Fruit fly (Drosophila melanogaster) whole organism, prepupa: ENCODE data around the gene Wdr33.

Experiments used
- CG10669 ChIP-seq: fragments of 200-800 bp; sonication (Bioruptor generic); optimal IDR thresholded peaks from 3 replicates; lab custom pipeline; 2018; ENCODE audit warnings: missing biosample characterization, mild to moderate bottlenecking, missing genetic modification characterization, moderate library complexity
- CG11294 ChIP-seq: fragments of 200-800 bp; sonication (Bioruptor generic); IDR thresholded peaks from 2 replicates; pipeline ENCODE4 v1.3.6; 2022; ENCODE audit warnings: missing biosample characterization, missing genetic modification characterization
- CG11762 ChIP-seq: fragments of 200-800 bp; sonication (Bioruptor generic); optimal IDR thresholded peaks from 3 replicates; lab custom pipeline; 2016; ENCODE audit warnings: missing biosample characterization, missing genetic modification characterization; ENCODE audit not compliant: insufficient read depth
- CG15336 ChIP-seq: fragments of 200-800 bp; sonication (Bioruptor generic); IDR thresholded peaks from 2 replicates; pipeline ENCODE4 v1.3.6; 2022; ENCODE audit warnings: missing biosample characterization, missing genetic modification characterization
- CG1621 ChIP-seq: fragments of 200-800 bp; sonication (Bioruptor generic); optimal IDR thresholded peaks from 3 replicates; lab custom pipeline; 2018; ENCODE audit warnings: missing biosample characterization, mild to moderate bottlenecking, missing genetic modification characterization
- CG16779 ChIP-seq: fragments of 200-800 bp; sonication (Bioruptor generic); optimal IDR thresholded peaks from 3 replicates; lab custom pipeline; 2017; ENCODE audit warnings: missing biosample characterization, mild to moderate bottlenecking, missing genetic modification characterization
- CG3919 ChIP-seq: fragments of 200-800 bp; sonication (Bioruptor generic); optimal IDR thresholded peaks from 3 replicates; lab custom pipeline; 2016; ENCODE audit warnings: missing biosample characterization, missing genetic modification characterization
- CG6163 ChIP-seq: fragments of 200-800 bp; sonication (Bioruptor generic); IDR thresholded peaks from 3 replicates; pipeline ENCODE4 v1.3.6; 2022; ENCODE audit warnings: missing biosample characterization, missing genetic modification characterization
- CG6276 ChIP-seq: fragments of 200-800 bp; sonication (Bioruptor generic); optimal IDR thresholded peaks from 2 replicates; lab custom pipeline; 2017; ENCODE audit warnings: missing biosample characterization, mild to moderate bottlenecking, missing genetic modification characterization
- CG6808 ChIP-seq: fragments of 200-800 bp; sonication (Bioruptor generic); optimal IDR thresholded peaks from 3 replicates; lab custom pipeline; 2017; ENCODE audit warnings: missing biosample characterization, missing genetic modification characterization, mild to moderate bottlenecking, moderate library complexity, missing genetic modification reagents
- CG6854 ChIP-seq: fragments of 200-800 bp; sonication (Bioruptor generic); optimal IDR thresholded peaks from 2 replicates; lab custom pipeline; 2017; ENCODE audit warnings: missing biosample characterization, mild to moderate bottlenecking, missing genetic modification characterization
- CG8119 ChIP-seq: fragments of 200-800 bp; sonication (Bioruptor generic); IDR thresholded peaks from 3 replicates; pipeline ENCODE4 v1.3.6; 2022; ENCODE audit warnings: missing biosample characterization, missing genetic modification characterization
- CG8632 ChIP-seq: fragments of 200-800 bp; sonication (Bioruptor generic); optimal IDR thresholded peaks from 3 replicates; lab custom pipeline; 2016; ENCODE audit warnings: missing biosample characterization, missing genetic modification characterization
- CG9139 ChIP-seq: fragments of 200-800 bp; sonication (Bioruptor generic); optimal IDR thresholded peaks from 3 replicates; lab custom pipeline; 2017; ENCODE audit warnings: missing biosample characterization, mild to moderate bottlenecking, missing genetic modification characterization
- Eip75B ChIP-seq: fragments of 200-800 bp; sonication (Bioruptor generic); optimal IDR thresholded peaks from 3 replicates; lab custom pipeline; 2016; ENCODE audit warnings: missing biosample characterization, missing genetic modification characterization
- Eip78C ChIP-seq: fragments of 200-800 bp; sonication (Bioruptor generic); peaks from one replicate; lab custom pipeline; 2016; ENCODE audit warnings: missing biosample characterization, missing genetic modification characterization
- Ets96B ChIP-seq: fragments of 200-800 bp; optimal IDR thresholded peaks from 2 replicates; lab custom pipeline; 2019; ENCODE audit warnings: missing biosample characterization, mild to moderate bottlenecking, missing genetic modification characterization, moderate library complexity
- Hr39 ChIP-seq: fragments of 200-800 bp; sonication (Bioruptor generic); optimal IDR thresholded peaks from 2 replicates; lab custom pipeline; 2016; ENCODE audit warnings: missing biosample characterization, missing genetic modification characterization
- Hr4 ChIP-seq: fragments of 200-800 bp; sonication (Bioruptor generic); optimal IDR thresholded peaks from 3 replicates; lab custom pipeline; 2016; ENCODE audit warnings: missing biosample characterization, missing genetic modification characterization
- OdsH ChIP-seq: fragments of 200-800 bp; sonication (Bioruptor generic); optimal IDR thresholded peaks from 3 replicates; lab custom pipeline; 2016; ENCODE audit warnings: missing biosample characterization, missing genetic modification characterization
- Sox102F ChIP-seq: fragments of 200-800 bp; sonication (Bioruptor generic); optimal IDR thresholded peaks from 2 replicates; lab custom pipeline; 2016; ENCODE audit warnings: missing biosample characterization, mild to moderate bottlenecking, missing genetic modification characterization
- Sox14 ChIP-seq: fragments of 200-800 bp; sonication (Bioruptor generic); optimal IDR thresholded peaks from 3 replicates; lab custom pipeline; 2016; ENCODE audit warnings: missing biosample characterization, missing genetic modification characterization
- acj6 ChIP-seq: fragments of 200-800 bp; sonication (Bioruptor generic); optimal IDR thresholded peaks from 3 replicates; lab custom pipeline; 2016; ENCODE audit warnings: missing biosample characterization, missing genetic modification characterization
- dsx ChIP-seq: fragments of 200-800 bp; optimal IDR thresholded peaks from 3 replicates; lab custom pipeline; 2019; ENCODE audit warnings: missing biosample characterization, mild to moderate bottlenecking, missing genetic modification characterization, moderate library complexity; ENCODE audit not compliant: poor library complexity, severe bottlenecking
- fd59A ChIP-seq: fragments of 200-800 bp; sonication (Bioruptor generic); optimal IDR thresholded peaks from 2 replicates; lab custom pipeline; 2017; ENCODE audit warnings: missing biosample characterization, mild to moderate bottlenecking, missing genetic modification characterization, missing genetic modification reagents
- fkh ChIP-seq: fragments of 200-800 bp; sonication (Bioruptor generic); optimal IDR thresholded peaks from 3 replicates; lab custom pipeline; 2017; ENCODE audit warnings: missing biosample characterization, mild to moderate bottlenecking, missing genetic modification characterization, moderate library complexity
- lz ChIP-seq: fragments of 200-800 bp; sonication (Bioruptor generic); optimal IDR thresholded peaks from 3 replicates; lab custom pipeline; 2016; ENCODE audit warnings: missing biosample characterization, missing genetic modification characterization
- net ChIP-seq: fragments of 200-800 bp; sonication (Bioruptor generic); optimal IDR thresholded peaks from 3 replicates; lab custom pipeline; 2016; ENCODE audit warnings: missing biosample characterization, missing genetic modification characterization
- pdm3 ChIP-seq: fragments of 200-800 bp; sonication (Bioruptor generic); optimal IDR thresholded peaks from 3 replicates; lab custom pipeline; 2016; ENCODE audit warnings: missing biosample characterization, missing genetic modification characterization
- spab ChIP-seq: fragments of 200-800 bp; sonication (Bioruptor generic); optimal IDR thresholded peaks from 2 replicates; lab custom pipeline; 2017; ENCODE audit warnings: missing biosample characterization, mild to moderate bottlenecking, missing genetic modification characterization, missing genetic modification reagents
- ss ChIP-seq, 2 experiments: fragments of 200-800 bp; sonication (Bioruptor generic); optimal IDR thresholded peaks; 2 replicates in 1 of 2; 3 replicates in 1 of 2; lab custom pipeline; 2017 to 2018; ENCODE audit warnings: mild to moderate bottlenecking in 2 of 2, missing biosample characterization in 2 of 2, missing genetic modification characterization in 2 of 2, moderate library complexity in 1 of 2
- svp ChIP-seq: fragments of 200-800 bp; sonication (Bioruptor generic); peaks from one replicate; lab custom pipeline; 2016; ENCODE audit warnings: missing biosample characterization, missing genetic modification characterization
- topi ChIP-seq: fragments of 200-800 bp; sonication (Bioruptor generic); optimal IDR thresholded peaks from 3 replicates; lab custom pipeline; 2016; ENCODE audit warnings: missing biosample characterization, missing genetic modification characterization
- vri ChIP-seq: fragments of 200-800 bp; sonication (Bioruptor generic); optimal IDR thresholded peaks from 3 replicates; lab custom pipeline; 2016; ENCODE audit warnings: missing biosample characterization, mild to moderate bottlenecking, missing genetic modification characterization

Wdr33 gene

dm6 chr3R:5620387-5620956, 40.0 kb upstream of the Wdr33 start (continued):
- TF ChIP-seq lz (GFP tag; lab: Kevin White, UChicago) (peak; percentile 51), pdm3 (GFP tag; lab: Kevin White, UChicago) (peak; percentile 57), fkh (GFP tag; lab: Kevin White, UChicago) (peak; percentile 81), Eip78C (GFP tag; lab: Kevin White, UChicago) (peak; percentile 92), vri (GFP tag; lab: Kevin White, UChicago) (no peak), Sox14 (GFP tag; lab: Kevin White, UChicago) (peak; percentile 57), net (GFP tag; lab: Kevin White, UChicago) (peak; percentile 73), Eip75B (peak; percentile 67), CG1621 (tag; lab: Kevin White, UChicago) (peak; percentile 14), acj6 (GFP tag; lab: Kevin White, UChicago) (peak; percentile 67), dsx (no peak), Hr39 (GFP tag; lab: Kevin White, UChicago) (peak; percentile 61), OdsH (GFP tag; lab: Kevin White, UChicago) (peak; percentile 58), fd59A (peak; percentile 50), topi (GFP tag; lab: Kevin White, UChicago) (peak; percentile 71), Sox102F (GFP tag; lab: Kevin White, UChicago) (peak; percentile 61), CG8119 (GFP tag; lab: Robert Waterston, UW) (peak; percentile 60; the same call in 1 of the 3 replicates), CG9139 (GFP tag; lab: Kevin White, UChicago) (no peak), CG11294 (no peak)
- TF ChIP-seq, all 60 proteins: peak for 52

DNA sequence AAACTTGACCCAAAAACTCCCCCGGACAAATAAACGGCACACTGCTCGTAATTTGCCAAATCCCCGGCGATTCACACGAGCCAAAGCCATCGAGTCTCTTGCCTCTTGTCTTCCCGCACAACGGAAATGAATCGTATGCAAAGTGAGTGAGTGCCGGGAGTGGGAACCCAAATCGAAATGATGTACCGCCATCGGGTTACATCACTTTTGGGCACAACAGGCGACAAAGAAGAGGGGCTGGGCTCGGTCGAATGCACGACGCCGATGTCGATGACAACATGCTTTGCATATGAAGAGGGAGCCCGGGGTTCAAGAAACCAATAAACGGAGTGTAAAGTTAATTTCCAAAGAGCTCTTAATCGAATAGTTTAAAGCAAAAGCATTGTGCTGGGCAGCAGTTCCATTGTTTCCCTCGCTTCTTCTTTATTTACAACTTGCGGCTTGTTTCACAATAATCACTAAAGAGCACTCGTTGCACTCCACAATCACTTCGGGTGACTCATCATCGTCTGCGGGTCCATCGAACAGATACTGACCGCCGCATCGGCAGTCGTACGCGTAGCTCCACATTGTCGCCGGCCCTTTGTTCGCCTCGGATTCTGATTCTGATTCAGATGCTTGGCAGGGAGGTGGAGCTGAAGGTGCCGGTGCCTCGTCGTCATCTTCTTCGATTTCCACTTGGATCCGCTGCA, 38.6 kb upstream of the Wdr33 start:
- peak; percentile 6 for TF ChIP-seq net (GFP tag; lab: Kevin White, UChicago)
- TF ChIP-seq CG9139 (GFP tag; lab: Kevin White, UChicago), result peak; percentile 69
- no peak for TF ChIP-seq Ets96B
- peak; percentile 65 for TF ChIP-seq CG6808 (GFP tag; lab: Kevin White, UChicago)
- peak; percentile 70 for TF ChIP-seq dsx
- TF ChIP-seq CG1621 (tag; lab: Kevin White, UChicago), result peak; percentile 62
- TF ChIP-seq ss (GFP tag; optimal IDR thresholded peaks at IDR 0.05; lab: Kevin White, UChicago), result peak; percentile 85 to 86
- TF ChIP-seq CG8119 (GFP tag; lab: Robert Waterston, UW), result 0 out of 3 replicates have a peak, but pooled peaks have one; percentile 25
- peak; percentile 67 for TF ChIP-seq CG6276
- TF ChIP-seq Eip78C (GFP tag; lab: Kevin White, UChicago), result peak; percentile 70
- TF ChIP-seq spab (GFP tag; lab: Kevin White, UChicago), result peak; percentile 55
- TF ChIP-seq lz (GFP tag; lab: Kevin White, UChicago), result no peak
- TF ChIP-seq vri (GFP tag; lab: Kevin White, UChicago), result peak; percentile 72
- no peak for TF ChIP-seq CG11762 (GFP tag; lab: Kevin White, UChicago)
- peak; percentile 26; the same call in 1 of the 2 replicates for TF ChIP-seq CG15336 (GFP tag; lab: Robert Waterston, UW)
- TF ChIP-seq CG3919, result peak; percentile 28
- TF ChIP-seq Sox14 (GFP tag; lab: Kevin White, UChicago), result peak; percentile 85
- peak; percentile 25 for TF ChIP-seq CG10669 (GFP tag; lab: Kevin White, UChicago)
- no peak for TF ChIP-seq CG8632 (GFP tag; lab: Kevin White, UChicago)
- peak; percentile 19 for TF ChIP-seq Eip75B
- TF ChIP-seq CG16779 (tag; lab: Kevin White, UChicago), result peak; percentile 22
- TF ChIP-seq Hr4 (GFP tag; lab: Kevin White, UChicago), result no peak
- TF ChIP-seq CG6163, result peak; percentile 15; the same call in 1 of the 3 replicates
- peak; percentile 46 for TF ChIP-seq CG6854 (GFP tag; lab: Kevin White, UChicago)

- TF ChIP-seq CG11294 (no peak), Eip78C (GFP tag; lab: Kevin White, UChicago) (peak; percentile 18), svp (peak; percentile 91)
Observed at dm6 chr3R:5622406-5622752, 38.1 kb upstream of the Wdr33 start.
